Fruit fly (Drosophila melanogaster): ENCODE data around the gene CG17959.

- no peak for TF ChIP-seq psq (optimal IDR thresholded peaks at IDR 0.05)
- no peak for TF ChIP-seq EcR (GFP tag; optimal IDR thresholded peaks at IDR 0.05)
Measured at dm6 chrX:2918551-2918950, 28.3 kb upstream of the CG17959 start.
